Fruit fly (Drosophila melanogaster) whole organism, adult: Measurements from ENCODE around the gene CG1208.

Experiments
- CG11617 ChIP-seq: fragments of 200-800 bp; sonication (Bioruptor generic); optimal IDR thresholded peaks from 2 replicates; lab custom pipeline; 2017; ENCODE audit warnings: mild to moderate bottlenecking, missing biosample characterization, missing genetic modification reagents, missing genetic modification characterization
- CG14711 ChIP-seq: fragments of 200-800 bp; sonication (Bioruptor generic); optimal IDR thresholded peaks from 2 replicates; lab custom pipeline; 2018; ENCODE audit warnings: missing biosample characterization, mild to moderate bottlenecking, missing genetic modification characterization, moderate library complexity
- Crg-1 ChIP-seq: fragments of 200-800 bp; sonication (Bioruptor generic); optimal IDR thresholded peaks from 2 replicates; lab custom pipeline; 2016; ENCODE audit warnings: missing biosample characterization, missing genetic modification characterization
- Mnt ChIP-seq: fragments of 200-800 bp; sonication (Bioruptor generic); optimal IDR thresholded peaks from 2 replicates; lab custom pipeline; 2016; ENCODE audit warnings: missing biosample characterization, mild to moderate bottlenecking, missing genetic modification characterization
- bab1 ChIP-seq: fragments of 200-800 bp; sonication (Bioruptor generic); optimal IDR thresholded peaks from 3 replicates; lab custom pipeline; 2019; ENCODE audit warnings: missing biosample characterization, mild to moderate bottlenecking, missing genetic modification characterization, moderate library complexity
- kay ChIP-seq: fragments of 200-800 bp; sonication (Bioruptor generic); peaks from one replicate; lab custom pipeline; 2016; ENCODE audit warnings: missing biosample characterization, missing genetic modification characterization, borderline replicate concordance
- tj ChIP-seq: fragments of 200-800 bp; sonication (Bioruptor generic); optimal IDR thresholded peaks from 3 replicates; lab custom pipeline; 2017; ENCODE audit warnings: missing biosample characterization, mild to moderate bottlenecking, missing genetic modification characterization, moderate library complexity

dm6 chr3R:5833948-5834504 is 2.6 kb downstream of the CG1208 start:
- TF ChIP-seq CG11617 = peak; percentile 62
- peak; percentile 62 for TF ChIP-seq CG14711 (tag; lab: Kevin White, UChicago)
- TF ChIP-seq tj (GFP tag; lab: Kevin White, UChicago) = peak; percentile 51
- peak; percentile 17 for TF ChIP-seq bab1
- peak; percentile 78 for TF ChIP-seq kay (GFP tag; lab: Kevin White, UChicago)
- TF ChIP-seq Crg-1 (GFP tag; lab: Kevin White, UChicago) = peak; percentile 43
- peak; percentile 69 for TF ChIP-seq Mnt (GFP tag; lab: Kevin White, UChicago)
